Fruit fly (Drosophila melanogaster): ENCODE measurements around the gene CG18178.

Gene CG18178

dm6 chr3L:9671372-9671771 lies 47.6 kb downstream of the CG18178 start (continued):
- TF ChIP-seq pho (GFP tag; optimal IDR thresholded peaks at IDR 0.05) (no peak), CG10462 (GFP tag; optimal IDR thresholded peaks at IDR 0.05) (no peak), CG11560 (tag; IDR thresholded peaks at IDR 0.05) (no peak), org-1 (GFP tag; optimal IDR thresholded peaks at IDR 0.05) (no peak), CG10147 (GFP tag; optimal IDR thresholded peaks at IDR 0.05) (no peak), CG12769 (tag; optimal IDR thresholded peaks at IDR 0.05) (no peak), CG8944 (GFP tag; optimal IDR thresholded peaks at IDR 0.05) (no peak), cato (GFP tag; optimal IDR thresholded peaks at IDR 0.05; ENCODE audit: borderline replicate concordance) (no peak), CG4360 (GFP tag; IDR thresholded peaks at IDR 0.05) (peak; percentile 54), dysf (GFP tag; IDR thresholded peaks at IDR 0.05) (no peak), CG14050 (GFP tag; IDR thresholded peaks at IDR 0.05) (no peak), sens-2 (GFP tag; IDR thresholded peaks at IDR 0.05) (peak; percentile 39; the same call in 1 of the 2 replicates), CG8924 (tag; optimal IDR thresholded peaks at IDR 0.05) (no peak), C15 (GFP tag; IDR thresholded peaks at IDR 0.05) (no peak), CG10543 (GFP tag; optimal IDR thresholded peaks at IDR 0.05) (peak; percentile 42), CG2116 (GFP tag; optimal IDR thresholded peaks at IDR 0.05) (no peak), ab (GFP tag; optimal IDR thresholded peaks at IDR 0.05) (no peak), fd3F (GFP tag; optimal IDR thresholded peaks at IDR 0.05) (no peak), odd (GFP tag; optimal IDR thresholded peaks at IDR 0.05) (no peak), wor (GFP tag; IDR thresholded peaks at IDR 0.05) (no peak), ttk (GFP tag; IDR thresholded peaks at IDR 0.05) (no peak), CG3838 (GFP tag; optimal IDR thresholded peaks at IDR 0.05) (no peak), CG8478 (optimal IDR thresholded peaks at IDR 0.05) (no peak), CG6854 (GFP tag; optimal IDR thresholded peaks at IDR 0.05) (no peak), CG8765 (GFP tag; IDR thresholded peaks at IDR 0.05) (no peak), CG4854 (GFP tag; optimal IDR thresholded peaks at IDR 0.05) (no peak), CG6813 (GFP tag; optimal IDR thresholded peaks at IDR 0.05) (no peak), CG34376 (GFP tag; optimal IDR thresholded peaks at IDR 0.05) (peak; percentile 78), Optix (GFP tag; IDR thresholded peaks at IDR 0.05) (no peak), ase (GFP tag; IDR thresholded peaks at IDR 0.05) (no peak), ERR (GFP tag; optimal IDR thresholded peaks at IDR 0.05) (no peak), crp (GFP tag; optimal IDR thresholded peaks at IDR 0.05) (peak in 1 of 2 experiments; percentile 30), CG6654 (GFP tag; optimal IDR thresholded peaks at IDR 0.05) (no peak), run (tag; optimal IDR thresholded peaks at IDR 0.05) (no peak), NC2α (GFP tag; optimal IDR thresholded peaks at IDR 0.05) (no peak), pita (GFP tag; optimal IDR thresholded peaks at IDR 0.05) (no peak), cwo (GFP tag; optimal IDR thresholded peaks at IDR 0.05) (peak; percentile 61), CG11085 (GFP tag; IDR thresholded peaks at IDR 0.05) (no peak), hkb (optimal IDR thresholded peaks at IDR 0.05) (no peak), hkb (GFP tag; IDR thresholded peaks at IDR 0.05) (no peak), CG12659 (GFP tag; optimal IDR thresholded peaks at IDR 0.05) (no peak), CG2202 (tag; optimal IDR thresholded peaks at IDR 0.05) (no peak)

Data from whole organism, embryonic.